Fruit fly (Drosophila melanogaster): ENCODE data around the gene CG12541.

The CG12541 gene

dm6 chrX:7100689-7101088 lies 34.8 kb upstream of the CG12541 start (continued):
- TF ChIP-seq ss (GFP tag; optimal IDR thresholded peaks at IDR 0.05) (peak; percentile 78 to 84), CG1621 (tag; optimal IDR thresholded peaks at IDR 0.05) (no peak), cyc (GFP tag; optimal IDR thresholded peaks at IDR 0.05) (no peak), svp (GFP tag) (peak; percentile 48), Eip75B (GFP tag; optimal IDR thresholded peaks at IDR 0.05) (no peak), OdsH (GFP tag; optimal IDR thresholded peaks at IDR 0.05) (no peak), Ets96B (tag; optimal IDR thresholded peaks at IDR 0.05) (no peak), CG32006 (GFP tag; optimal IDR thresholded peaks at IDR 0.05) (no peak), esn (GFP tag; optimal IDR thresholded peaks at IDR 0.05) (no peak)

DNA sequence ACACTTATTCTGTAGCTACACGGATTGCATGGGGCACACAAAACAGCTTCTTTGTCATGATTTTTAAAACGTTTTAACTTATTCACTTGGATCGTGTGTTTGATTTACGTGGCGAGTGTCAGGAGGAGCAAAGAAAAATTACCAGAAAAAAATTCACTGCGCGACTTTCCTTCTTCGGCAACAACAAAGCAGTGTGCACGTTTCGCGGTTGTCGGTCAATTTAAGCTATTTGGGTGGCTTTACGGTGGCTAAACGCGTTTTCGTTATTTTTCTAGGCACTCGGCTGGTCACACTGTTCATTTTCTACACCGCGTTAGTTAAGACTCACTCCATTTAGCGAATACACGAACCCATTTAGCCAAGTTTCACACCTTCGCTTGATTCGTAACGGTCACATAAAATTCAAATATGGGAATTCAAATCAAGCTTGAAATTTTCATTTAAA lies 32.0 kb upstream of the CG12541 start, which contains the start of gene Sxl:
TSS of gene Sxl (minus strand) at position 195 of the 445 bp plus-strand sequence.
- TF ChIP-seq net (GFP tag; optimal IDR thresholded peaks at IDR 0.05), result peak; percentile 6
- TF ChIP-seq Sox14 (GFP tag; optimal IDR thresholded peaks at IDR 0.05), result peak; percentile 49
- TF ChIP-seq CG6854 (GFP tag; optimal IDR thresholded peaks at IDR 0.05), result peak; percentile 39
- TF ChIP-seq CG16779 (tag; optimal IDR thresholded peaks at IDR 0.05), result peak; percentile 26
- peak; percentile 18 for TF ChIP-seq Eip78C (GFP tag)
- peak; percentile 11 for TF ChIP-seq svp (GFP tag)
- peak; percentile 4 for TF ChIP-seq dsx (GFP tag; optimal IDR thresholded peaks at IDR 0.05; ENCODE audit: poor library complexity, severe bottlenecking)
- no peak for TF ChIP-seq CG10669 (GFP tag; optimal IDR thresholded peaks at IDR 0.05)
- peak in 1 of 2 experiments; percentile 52 for TF ChIP-seq ss (GFP tag; optimal IDR thresholded peaks at IDR 0.05)
- TF ChIP-seq topi (GFP tag; optimal IDR thresholded peaks at IDR 0.05), result peak; percentile 22
- TF ChIP-seq CG9139 (GFP tag; optimal IDR thresholded peaks at IDR 0.05), result peak; percentile 11
- no peak for TF ChIP-seq achi (GFP tag; optimal IDR thresholded peaks at IDR 0.05)
- TF ChIP-seq esn (GFP tag; optimal IDR thresholded peaks at IDR 0.05), result peak; percentile 16
- no peak for TF ChIP-seq Smox (GFP tag; optimal IDR thresholded peaks at IDR 0.05)

DNA sequence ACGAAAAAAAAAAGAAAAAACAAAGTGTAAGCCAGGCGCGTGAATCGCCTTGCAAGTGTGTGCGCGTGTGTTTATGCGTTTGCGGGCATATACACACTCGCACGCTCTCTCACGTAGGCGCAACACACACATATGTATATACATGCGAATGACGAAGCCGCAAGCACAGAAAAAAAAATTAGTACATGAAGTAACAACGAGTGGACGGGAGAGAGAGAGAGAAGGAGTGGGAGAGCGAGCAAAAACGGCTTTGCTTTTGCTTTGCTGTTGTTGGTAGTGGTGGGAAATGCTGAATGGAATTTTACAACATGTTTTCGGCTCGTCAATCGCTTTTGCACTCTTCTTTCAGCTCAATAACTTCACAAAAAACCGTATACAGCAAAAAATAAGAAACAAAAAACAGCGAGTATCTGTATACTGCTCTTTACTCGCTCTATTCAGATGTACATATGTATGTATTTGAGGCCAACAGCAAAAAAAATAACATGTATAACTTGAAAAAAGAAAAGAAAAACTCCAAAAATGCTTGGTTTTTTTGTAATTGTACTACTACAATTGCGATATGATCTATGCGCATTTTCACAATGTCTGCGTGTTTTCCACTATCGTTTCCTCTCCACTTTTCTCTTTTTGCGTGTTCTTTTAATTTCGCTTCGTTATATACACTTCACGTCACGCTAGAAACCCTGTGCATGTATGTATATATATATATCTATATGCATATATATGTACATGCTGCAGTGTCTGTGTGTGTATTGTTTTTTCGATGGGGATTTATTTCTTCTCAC lies 31.4 kb upstream of the CG12541 start:
- peak; percentile 9 for TF ChIP-seq CG10669 (GFP tag; optimal IDR thresholded peaks at IDR 0.05)
- TF ChIP-seq Blimp-1 (GFP tag; optimal IDR thresholded peaks at IDR 0.05), result no peak
- peak; percentile 54 for TF ChIP-seq Eip93F (GFP tag; optimal IDR thresholded peaks at IDR 0.05)
- peak; percentile 64 for TF ChIP-seq Eip78C (GFP tag)
- no peak for TF ChIP-seq pdm3 (GFP tag; optimal IDR thresholded peaks at IDR 0.05)
- peak in 1 of 2 experiments; percentile 57 for TF ChIP-seq salr (GFP tag; optimal IDR thresholded peaks at IDR 0.05)
- peak; percentile 41 for TF ChIP-seq CG9139 (GFP tag; optimal IDR thresholded peaks at IDR 0.05)
- TF ChIP-seq CG6808 (GFP tag; optimal IDR thresholded peaks at IDR 0.05), result peak; percentile 66
- no peak for TF ChIP-seq Sox102F (GFP tag; optimal IDR thresholded peaks at IDR 0.05)
- TF ChIP-seq CG31627 (GFP tag; optimal IDR thresholded peaks at IDR 0.05), result no peak
- TF ChIP-seq svp (GFP tag), result peak; percentile 43
- peak; percentile 7 for TF ChIP-seq spab (GFP tag; optimal IDR thresholded peaks at IDR 0.05)
- TF ChIP-seq dac (GFP tag; optimal IDR thresholded peaks at IDR 0.05), result peak; percentile 38
- peak; percentile 25 for TF ChIP-seq achi (GFP tag; optimal IDR thresholded peaks at IDR 0.05)
- peak; percentile 13 for TF ChIP-seq CG8632 (GFP tag; optimal IDR thresholded peaks at IDR 0.05)
- peak; percentile 67; the same call in 2 of the 3 replicates for TF ChIP-seq eg (GFP tag; IDR thresholded peaks at IDR 0.05)
- 0 out of 2 replicates have a peak, but pooled peaks have one; percentile 43 for TF ChIP-seq CG15336 (GFP tag; IDR thresholded peaks at IDR 0.05)
- TF ChIP-seq ss (GFP tag; optimal IDR thresholded peaks at IDR 0.05), result peak; percentile 73 to 82
- peak; percentile 24 for TF ChIP-seq OdsH (GFP tag; optimal IDR thresholded peaks at IDR 0.05)
- TF ChIP-seq CG16779 (tag; optimal IDR thresholded peaks at IDR 0.05), result no peak
- peak; percentile 14 for TF ChIP-seq CG3032 (tag; optimal IDR thresholded peaks at IDR 0.05)
- TF ChIP-seq Ets96B (tag; optimal IDR thresholded peaks at IDR 0.05), result peak; percentile 45
- TF ChIP-seq CG3919 (GFP tag; optimal IDR thresholded peaks at IDR 0.05), result peak; percentile 3
- TF ChIP-seq CG32006 (GFP tag; optimal IDR thresholded peaks at IDR 0.05), result peak; percentile 44
- TF ChIP-seq Met (GFP tag; optimal IDR thresholded peaks at IDR 0.05), result no peak
- TF ChIP-seq CG34406 (GFP tag; optimal IDR thresholded peaks at IDR 0.05), result no peak
- TF ChIP-seq net (GFP tag; optimal IDR thresholded peaks at IDR 0.05), result peak; percentile 60
- TF ChIP-seq CG6276 (GFP tag; optimal IDR thresholded peaks at IDR 0.05), result peak; percentile 82
- TF ChIP-seq acj6 (GFP tag; optimal IDR thresholded peaks at IDR 0.05), result no peak
- peak; percentile 46; the same call in 1 of the 3 replicates for TF ChIP-seq CG8119 (GFP tag; IDR thresholded peaks at IDR 0.05)
- TF ChIP-seq CG11294 (GFP tag; IDR thresholded peaks at IDR 0.05), result no peak
- TF ChIP-seq CG6163 (GFP tag; IDR thresholded peaks at IDR 0.05), result peak; percentile 12; the same call in 2 of the 3 replicates
- peak; percentile 52 for TF ChIP-seq Lpt (GFP tag; optimal IDR thresholded peaks at IDR 0.05)
